Worm (Caenorhabditis elegans) whole organism, L4 larva: ENCODE data around the gene C25E10.10.
"Not testable (repeated sequence)": the region's sequence is repeated elsewhere in the genome, so short reads cannot be mapped to it uniquely, and the experiment has no call there.

Experiments used
- F49E8.2 ChIP-seq: sonication (generic microtip); optimal IDR thresholded peaks from 2 replicates; lab custom pipeline; 2016; ENCODE audit warnings: missing compliant biosample characterization, mild to moderate bottlenecking, missing genetic modification characterization, borderline replicate concordance
- aly-2 ChIP-seq: sonication (generic microtip); optimal IDR thresholded peaks from 2 replicates; lab custom pipeline; 2018; ENCODE audit warnings: missing biosample characterization, missing genetic modification characterization
- ceh-20 ChIP-seq: fragments of 200-800 bp; sonication (Bioruptor generic); IDR thresholded peaks from 2 replicates; pipeline ENCODE4 v1.3.6; 2022; ENCODE audit warnings: missing genetic modification reagents, missing genetic modification characterization, missing compliant biosample characterization
- dpl-1 ChIP-seq: fragments of 150-350 bp; optimal IDR thresholded peaks from 2 replicates; lab custom pipeline; 2014; ENCODE audit warnings: missing biosample characterization, missing genetic modification reagents, missing genetic modification characterization
- lin-13 ChIP-seq: fragments of 150-350 bp; optimal IDR thresholded peaks from 2 replicates; lab custom pipeline; 2014; ENCODE audit warnings: missing biosample characterization, missing genetic modification reagents, missing genetic modification characterization
- mdt-29 ChIP-seq: fragments of 200-800 bp; sonication (Bioruptor generic); IDR thresholded peaks from 2 replicates; pipeline ENCODE4 v1.3.6; 2022; ENCODE audit warnings: missing genetic modification reagents, missing genetic modification characterization, missing compliant biosample characterization
- mes-2 ChIP-seq: sonication (generic microtip); optimal IDR thresholded peaks from 2 replicates; lab custom pipeline; 2016; ENCODE audit warnings: missing genotype, mild to moderate bottlenecking, missing genetic modification characterization, missing compliant biosample characterization; ENCODE audit not compliant: poor library complexity, severe bottlenecking
- nhr-10 ChIP-seq: fragments of 150-350 bp; optimal IDR thresholded peaks from 2 replicates; lab custom pipeline; 2014; ENCODE audit warnings: missing biosample characterization, missing genetic modification characterization
- nhr-237 ChIP-seq: sonication (generic microtip); optimal IDR thresholded peaks from 2 replicates; lab custom pipeline; 2017; ENCODE audit warnings: missing biosample characterization, missing genetic modification characterization
- pqm-1 ChIP-seq: sonication (generic microtip); optimal IDR thresholded peaks from 2 replicates; lab custom pipeline; 2017; ENCODE audit warnings: missing biosample characterization, missing genetic modification characterization
- skn-1 ChIP-seq: fragments of 150-350 bp; optimal IDR thresholded peaks from 2 replicates; lab custom pipeline; 2014; ENCODE audit warnings: missing biosample characterization, missing genetic modification characterization
- snpc-4 ChIP-seq: fragments of 150-350 bp; optimal IDR thresholded peaks from 2 replicates; lab custom pipeline; 2014; ENCODE audit warnings: missing biosample characterization, missing genetic modification characterization
- unc-39 ChIP-seq: sonication (generic microtip); optimal IDR thresholded peaks from 2 replicates; lab custom pipeline; 2017; ENCODE audit warnings: missing biosample characterization, missing genetic modification characterization
- zag-1 ChIP-seq: fragments of 150-350 bp; optimal IDR thresholded peaks from 2 replicates; lab custom pipeline; 2014; ENCODE audit warnings: missing biosample characterization, missing genetic modification characterization

ce11 chrV:9090824-9091798, 35.0 kb upstream of the C25E10.10 start:
- TF ChIP-seq ceh-20 (GFP tag; lab: Robert Waterston, UW); nhr-237 (tag; lab: Kevin White, UChicago); snpc-4; lin-13 (GFP tag; lab: Kevin White, UChicago); pqm-1 (tag; lab: Kevin White, UChicago); zag-1 (tag; lab: Kevin White, UChicago); aly-2 (tag; lab: Kevin White, UChicago); nhr-10 (tag; lab: Kevin White, UChicago); dpl-1 (GFP tag; lab: Kevin White, UChicago); skn-1 (tag; lab: Kevin White, UChicago); F49E8.2; unc-39 (tag; lab: Kevin White, UChicago): not testable (repeated sequence)
- TF ChIP-seq mdt-29 (peak; percentile 11; the same call in 1 of the 2 replicates), mes-2 (tag; lab: Kevin White, UChicago) (peak; percentile 15)
